Fruit fly (Drosophila melanogaster) whole organism, embryonic: ENCODE results near the gene CG14820.
A peak's percentile ranks its signal among the peaks of the same experiment; 100 is the strongest.

Experiments
- Atf3 ChIP-seq: fragments of 200-800 bp; sonication (Bioruptor generic); optimal IDR thresholded peaks from 3 replicates; lab custom pipeline; 2016; ENCODE audit warnings: missing biosample characterization, missing genetic modification characterization
- CG11456 ChIP-seq: fragments of 200-800 bp; sonication (Bioruptor generic); IDR thresholded peaks from 3 replicates; pipeline ENCODE4 v1.3.6; 2022; ENCODE audit warnings: missing biosample characterization, missing genetic modification characterization
- CG11695 ChIP-seq: fragments of 200-800 bp; sonication (Bioruptor generic); IDR thresholded peaks from 3 replicates; pipeline ENCODE4 v1.3.6; 2022; ENCODE audit warnings: missing biosample characterization, missing genetic modification characterization
- CG12299 ChIP-seq: fragments of 200-800 bp; sonication (Bioruptor generic); optimal IDR thresholded peaks from 2 replicates; lab custom pipeline; 2018; ENCODE audit warnings: missing biosample characterization, mild to moderate bottlenecking, missing genetic modification characterization
- CG17328 ChIP-seq: fragments of 200-800 bp; sonication (Bioruptor generic); IDR thresholded peaks from 2 replicates; pipeline ENCODE4 v1.3.6; 2022; ENCODE audit warnings: missing biosample characterization, missing genetic modification characterization
- CG17385 ChIP-seq: fragments of 200-800 bp; sonication (Bioruptor generic); optimal IDR thresholded peaks from 3 replicates; lab custom pipeline; 2018; ENCODE audit warnings: missing biosample characterization, mild to moderate bottlenecking, missing genetic modification characterization
- CG17829 ChIP-seq: fragments of 200-800 bp; optimal IDR thresholded peaks from 2 replicates; lab custom pipeline; 2019; ENCODE audit warnings: missing biosample characterization, mild to moderate bottlenecking, missing genetic modification characterization, moderate library complexity
- CG2875 ChIP-seq: fragments of 200-800 bp; sonication (Bioruptor generic); optimal IDR thresholded peaks from 2 replicates; lab custom pipeline; 2017; ENCODE audit warnings: missing biosample characterization, mild to moderate bottlenecking, missing genetic modification characterization, missing genetic modification reagents
- CG31224 ChIP-seq: fragments of 200-800 bp; sonication (Bioruptor generic); IDR thresholded peaks from 2 replicates; pipeline ENCODE4 v1.3.6; 2022; ENCODE audit warnings: missing biosample characterization, missing genetic modification characterization
- CG7839 ChIP-seq: fragments of 200-800 bp; sonication (Bioruptor generic); optimal IDR thresholded peaks from 3 replicates; lab custom pipeline; 2018; ENCODE audit warnings: missing biosample characterization, mild to moderate bottlenecking, missing genetic modification characterization, moderate library complexity
- CG7928 ChIP-seq: fragments of 200-800 bp; sonication (Bioruptor generic); optimal IDR thresholded peaks from 2 replicates; lab custom pipeline; 2017; ENCODE audit warnings: missing biosample characterization, mild to moderate bottlenecking, missing genetic modification characterization
- CG7987 ChIP-seq: fragments of 200-800 bp; sonication (Bioruptor generic); optimal IDR thresholded peaks from 2 replicates; lab custom pipeline; 2018; ENCODE audit warnings: missing biosample characterization, mild to moderate bottlenecking, missing genetic modification characterization, moderate library complexity
- Dfd ChIP-seq, 2 experiments: fragments of >200 bp; optimal IDR thresholded peaks; 2 replicates each; lab custom pipeline; 2017; ENCODE audit warnings: missing biosample characterization in 2 of 2, missing genetic modification characterization in 2 of 2
- Ets97D ChIP-seq: fragments of 200-800 bp; sonication (Bioruptor generic); optimal IDR thresholded peaks from 3 replicates; lab custom pipeline; 2016; ENCODE audit warnings: missing biosample characterization, missing genetic modification characterization
- Hmr ChIP-seq: fragments of 200-800 bp; sonication (Bioruptor generic); optimal IDR thresholded peaks from 3 replicates; lab custom pipeline; 2017; ENCODE audit warnings: mild to moderate bottlenecking, missing biosample characterization, missing genetic modification reagents, missing genetic modification characterization
- Hr51 ChIP-seq, 2 experiments: fragments of 200-800 bp; sonication (Bioruptor generic); optimal IDR thresholded peaks; 2 replicates in 1 of 2; 3 replicates in 1 of 2; lab custom pipeline; 2016 to 2018; ENCODE audit warnings: missing biosample characterization in 2 of 2, missing genetic modification characterization in 2 of 2, mild to moderate bottlenecking in 1 of 2, moderate library complexity in 1 of 2
- Hr78 ChIP-seq, 2 experiments: fragments of 200-800 bp in 1 of 2; fragments of >200 bp in 1 of 2; sonication (Bioruptor generic) in 1 of 2; optimal IDR thresholded peaks; 2 replicates each; lab custom pipeline; 2017 to 2019; ENCODE audit warnings: missing biosample characterization in 2 of 2, missing genetic modification characterization in 2 of 2, mild to moderate bottlenecking in 1 of 2, moderate library complexity in 1 of 2
- Lim3 ChIP-seq: fragments of 200-800 bp; sonication (Bioruptor generic); IDR thresholded peaks from 2 replicates; pipeline ENCODE4 v1.3.6; 2022; ENCODE audit warnings: missing biosample characterization, missing genetic modification characterization
- MESR4 ChIP-seq: fragments of 200-800 bp; sonication (Bioruptor generic); optimal IDR thresholded peaks from 2 replicates; lab custom pipeline; 2018; ENCODE audit warnings: missing biosample characterization, mild to moderate bottlenecking, missing genetic modification characterization, moderate library complexity
- Myb ChIP-seq: fragments of 200-800 bp; sonication (Bioruptor generic); optimal IDR thresholded peaks from 2 replicates; lab custom pipeline; 2016; ENCODE audit warnings: missing biosample characterization, missing genetic modification characterization
- Nf-YA ChIP-seq: fragments of 200-800 bp; sonication (Bioruptor generic); IDR thresholded peaks from 2 replicates; pipeline ENCODE4 v1.3.6; 2022; ENCODE audit warnings: missing biosample characterization, missing genetic modification characterization
- Nf-YB ChIP-seq: fragments of 200-800 bp; sonication (Bioruptor generic); optimal IDR thresholded peaks from 3 replicates; lab custom pipeline; 2019; ENCODE audit warnings: missing biosample characterization, mild to moderate bottlenecking, missing genetic modification characterization, moderate library complexity
- Nf-YC ChIP-seq: fragments of 200-800 bp; optimal IDR thresholded peaks from 3 replicates; lab custom pipeline; 2019; ENCODE audit warnings: missing biosample characterization, mild to moderate bottlenecking, missing genetic modification characterization, moderate library complexity
- Oli ChIP-seq: fragments of 200-800 bp; sonication (Bioruptor generic); optimal IDR thresholded peaks from 2 replicates; lab custom pipeline; 2018; ENCODE audit warnings: missing biosample characterization, mild to moderate bottlenecking, missing genetic modification characterization, moderate library complexity
- PHDP ChIP-seq: fragments of 200-800 bp; sonication (Bioruptor generic); optimal IDR thresholded peaks from 3 replicates; lab custom pipeline; 2018; ENCODE audit warnings: missing biosample characterization, mild to moderate bottlenecking, missing genetic modification characterization, moderate library complexity
- Rx ChIP-seq: fragments of 200-800 bp; sonication (Bioruptor generic); IDR thresholded peaks from 2 replicates; pipeline ENCODE4 v1.3.6; 2022; ENCODE audit warnings: missing biosample characterization, missing genetic modification characterization
- Sox102F ChIP-seq: fragments of 200-800 bp; sonication (Bioruptor generic); optimal IDR thresholded peaks from 2 replicates; lab custom pipeline; 2018; ENCODE audit warnings: missing biosample characterization, mild to moderate bottlenecking, missing genetic modification characterization, moderate library complexity
- Xbp1 ChIP-seq: fragments of 200-800 bp; sonication (Bioruptor generic); optimal IDR thresholded peaks from 3 replicates; lab custom pipeline; 2016; ENCODE audit warnings: missing biosample characterization, mild to moderate bottlenecking, missing genetic modification characterization
- bbx ChIP-seq: fragments of 200-800 bp; sonication (Bioruptor generic); IDR thresholded peaks from 2 replicates; pipeline ENCODE4 v1.3.6; 2022; ENCODE audit warnings: missing biosample characterization, missing genetic modification characterization; ENCODE audit not compliant: partially characterized antibody
- bsh ChIP-seq, 2 experiments: fragments of 200-800 bp; sonication (Bioruptor generic); optimal IDR thresholded peaks; 2 replicates each; lab custom pipeline; 2017 to 2018; ENCODE audit warnings: mild to moderate bottlenecking in 2 of 2, missing biosample characterization in 2 of 2, missing genetic modification characterization in 2 of 2, moderate library complexity in 1 of 2
- cato ChIP-seq: fragments of 200-800 bp; sonication (Bioruptor generic); optimal IDR thresholded peaks from 2 replicates; lab custom pipeline; 2016; ENCODE audit warnings: missing biosample characterization, missing genetic modification characterization, borderline replicate concordance
- crc ChIP-seq: fragments of 200-800 bp; sonication (Bioruptor generic); optimal IDR thresholded peaks from 2 replicates; lab custom pipeline; 2016; ENCODE audit warnings: missing biosample characterization, missing genetic modification characterization
- crp ChIP-seq, 2 experiments: fragments of 200-800 bp; sonication (Bioruptor generic); optimal IDR thresholded peaks; 2 replicates in 1 of 2; 3 replicates in 1 of 2; lab custom pipeline; 2017; ENCODE audit warnings: missing biosample characterization in 2 of 2, missing genetic modification characterization in 2 of 2, mild to moderate bottlenecking in 1 of 2, moderate library complexity in 1 of 2
- dmrt11E ChIP-seq: fragments of 200-800 bp; sonication (Bioruptor generic); optimal IDR thresholded peaks from 3 replicates; lab custom pipeline; 2018; ENCODE audit warnings: missing biosample characterization, mild to moderate bottlenecking, missing genetic modification characterization, moderate library complexity
- dmrt99B ChIP-seq: fragments of 200-800 bp; sonication (Bioruptor generic); optimal IDR thresholded peaks from 2 replicates; lab custom pipeline; 2018; ENCODE audit warnings: missing biosample characterization, mild to moderate bottlenecking, missing genetic modification characterization, moderate library complexity
- gce ChIP-seq: fragments of 200-800 bp; sonication (Bioruptor generic); IDR thresholded peaks from 3 replicates; pipeline ENCODE4 v1.3.6; 2022; ENCODE audit warnings: missing biosample characterization, missing genetic modification characterization
- gro ChIP-seq: fragments of 200-800 bp; sonication (Bioruptor generic); optimal IDR thresholded peaks from 2 replicates; lab custom pipeline; 2016; ENCODE audit warnings: missing biosample characterization, missing genetic modification characterization
- jigr1 ChIP-seq: fragments of 200-800 bp; sonication (Bioruptor generic); IDR thresholded peaks from 3 replicates; pipeline ENCODE4 v1.3.6; 2022; ENCODE audit warnings: missing biosample characterization, missing genetic modification characterization
- lilli ChIP-seq: fragments of 200-800 bp; sonication (Bioruptor generic); optimal IDR thresholded peaks from 3 replicates; lab custom pipeline; 2016; ENCODE audit warnings: missing biosample characterization, missing genetic modification characterization
- lmd ChIP-seq: fragments of 200-800 bp; sonication (Bioruptor generic); IDR thresholded peaks from 2 replicates; pipeline ENCODE4 v1.3.6; 2022; ENCODE audit warnings: missing biosample characterization, missing genetic modification characterization
- nmo ChIP-seq: fragments of 200-800 bp; sonication (Bioruptor generic); optimal IDR thresholded peaks from 2 replicates; lab custom pipeline; 2018; ENCODE audit warnings: missing biosample characterization, mild to moderate bottlenecking, missing genetic modification characterization, moderate library complexity
- odd ChIP-seq: fragments of 200-800 bp; sonication (Bioruptor generic); optimal IDR thresholded peaks from 2 replicates; lab custom pipeline; 2017; ENCODE audit warnings: missing biosample characterization, mild to moderate bottlenecking, missing genetic modification characterization
- pb ChIP-seq: fragments of 200-800 bp; sonication (Bioruptor generic); optimal IDR thresholded peaks from 3 replicates; lab custom pipeline; 2016; ENCODE audit warnings: missing biosample characterization, missing genetic modification characterization
- pzg ChIP-seq: fragments of 200-800 bp; sonication (Bioruptor generic); optimal IDR thresholded peaks from 3 replicates; lab custom pipeline; 2018; ENCODE audit warnings: missing biosample characterization, mild to moderate bottlenecking, missing genetic modification characterization, moderate library complexity
- row ChIP-seq: fragments of 200-800 bp; sonication (Bioruptor generic); IDR thresholded peaks from 3 replicates; pipeline ENCODE4 v1.3.6; 2022; ENCODE audit warnings: missing biosample characterization, missing genetic modification characterization
- sens ChIP-seq: fragments of 200-800 bp; sonication (Bioruptor generic); peaks from one replicate; lab custom pipeline; 2016; ENCODE audit warnings: missing biosample characterization, missing genetic modification characterization
- ssp ChIP-seq: fragments of 200-800 bp; sonication (Bioruptor generic); IDR thresholded peaks from 2 replicates; pipeline ENCODE4 v1.3.6; 2022; ENCODE audit warnings: missing biosample characterization, missing genetic modification characterization
- twi ChIP-seq: fragments of 200-800 bp; optimal IDR thresholded peaks from 2 replicates; lab custom pipeline; 2019; ENCODE audit warnings: missing biosample characterization, mild to moderate bottlenecking, missing genetic modification characterization, moderate library complexity
- unc-4 ChIP-seq: fragments of 200-800 bp; sonication (Bioruptor generic); IDR thresholded peaks from 2 replicates; pipeline ENCODE4 v1.3.6; 2022; ENCODE audit warnings: missing biosample characterization, missing genetic modification characterization; ENCODE audit not compliant: partially characterized antibody
- zen2 ChIP-seq: fragments of 200-800 bp; sonication (Bioruptor generic); IDR thresholded peaks from 3 replicates; pipeline ENCODE4 v1.3.6; 2022; ENCODE audit warnings: missing biosample characterization, missing genetic modification characterization; ENCODE audit not compliant: partially characterized antibody

The CG14820 gene

DNA sequence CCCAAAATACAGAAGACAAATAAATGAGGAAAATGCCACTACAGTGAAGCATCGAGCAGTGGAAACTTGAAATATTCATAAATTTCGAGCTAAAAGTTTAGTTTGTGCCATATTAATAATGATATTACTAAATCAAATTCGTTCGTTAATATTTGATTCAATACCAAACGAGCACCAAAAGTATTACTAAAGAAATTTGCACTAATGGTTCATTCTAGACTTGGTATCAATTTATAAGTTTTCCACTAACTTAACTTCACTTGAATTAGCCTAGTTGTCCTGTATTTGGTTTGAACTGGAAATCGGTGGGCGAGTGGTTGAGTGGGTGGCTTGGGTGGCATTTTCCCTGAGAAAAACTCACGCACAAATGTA lies 11.2 kb downstream of the CG14820 start (continued):
- TF ChIP-seq CG2875 (GFP tag; lab: Kevin White, UChicago) = no peak
- TF ChIP-seq Nf-YB (GFP tag; lab: Kevin White, UChicago) = no peak
- no peak for TF ChIP-seq Lim3
- no peak for TF ChIP-seq CG31224 (GFP tag; lab: Robert Waterston, UW)
- TF ChIP-seq PHDP (tag; lab: Kevin White, UChicago) = peak; percentile 21
- no peak for TF ChIP-seq Nf-YA (GFP tag; lab: Robert Waterston, UW)
- peak; percentile 16 for TF ChIP-seq lilli (GFP tag; lab: Kevin White, UChicago)
- TF ChIP-seq bsh (GFP tag; optimal IDR thresholded peaks at IDR 0.05; lab: Kevin White, UChicago) = peak in 1 of 2 experiments; percentile 29
- TF ChIP-seq sens (GFP tag; lab: Kevin White, UChicago) = peak; percentile 59
- peak; percentile 39; the same call in 2 of the 3 replicates for TF ChIP-seq row
- no peak for TF ChIP-seq CG11456 (GFP tag; lab: Robert Waterston, UW)
- TF ChIP-seq Hr78 (GFP tag; optimal IDR thresholded peaks at IDR 0.05; lab: Kevin White, UChicago) = no peak
- no peak for TF ChIP-seq pzg (GFP tag; lab: Kevin White, UChicago)
- no peak for TF ChIP-seq gce (GFP tag; lab: Robert Waterston, UW)
- TF ChIP-seq CG7839 (tag; lab: Kevin White, UChicago) = peak; percentile 6
- TF ChIP-seq pb = no peak
- TF ChIP-seq CG12299 (tag; lab: Kevin White, UChicago) = peak; percentile 17
- TF ChIP-seq MESR4 (GFP tag; lab: Kevin White, UChicago) = no peak
- TF ChIP-seq Ets97D (GFP tag; lab: Kevin White, UChicago) = no peak
- peak in 1 of 2 experiments; percentile 40 for TF ChIP-seq Hr51 (GFP tag; optimal IDR thresholded peaks at IDR 0.05; lab: Kevin White, UChicago)
- peak; percentile 22 for TF ChIP-seq dmrt99B (tag; lab: Kevin White, UChicago)
- no peak for TF ChIP-seq crp (GFP tag; optimal IDR thresholded peaks at IDR 0.05; lab: Kevin White, UChicago)
- peak; percentile 4 for TF ChIP-seq CG17829 (tag; lab: Kevin White, UChicago)
- TF ChIP-seq CG17385 (GFP tag; lab: Kevin White, UChicago) = peak; percentile 1
- TF ChIP-seq ssp (GFP tag; lab: Robert Waterston, UW) = no peak
- no peak for TF ChIP-seq crc (GFP tag; lab: Kevin White, UChicago)
- TF ChIP-seq bbx (GFP tag; lab: Robert Waterston, UW) = no peak
- no peak for TF ChIP-seq gro (GFP tag; lab: Kevin White, UChicago)
- no peak for TF ChIP-seq CG7987 (GFP tag; lab: Kevin White, UChicago)
- peak; percentile 27 for TF ChIP-seq Oli (tag; lab: Kevin White, UChicago)
- peak; percentile 1 for TF ChIP-seq Nf-YC (tag; lab: Kevin White, UChicago)
- no peak for TF ChIP-seq CG7928 (GFP tag; lab: Kevin White, UChicago)
- peak; percentile 14 for TF ChIP-seq nmo (GFP tag; lab: Kevin White, UChicago)
- TF ChIP-seq Dfd (GFP tag; optimal IDR thresholded peaks at IDR 0.05; lab: Kevin White, UChicago) = no peak
- TF ChIP-seq Hmr = peak; percentile 9
- no peak for TF ChIP-seq unc-4 (GFP tag; lab: Robert Waterston, UW)
- TF ChIP-seq twi (tag; lab: Kevin White, UChicago) = no peak
- no peak for TF ChIP-seq CG17328 (GFP tag; lab: Robert Waterston, UW)
- no peak for TF ChIP-seq Myb (GFP tag; lab: Kevin White, UChicago)
- TF ChIP-seq zen2 (GFP tag; lab: Robert Waterston, UW) = no peak
- peak; percentile 29 for TF ChIP-seq odd (GFP tag; lab: Kevin White, UChicago)
- TF ChIP-seq cato (GFP tag; lab: Kevin White, UChicago) = no peak
- peak; percentile 38; the same call in 1 of the 2 replicates for TF ChIP-seq lmd (GFP tag; lab: Robert Waterston, UW)
- no peak for TF ChIP-seq dmrt11E (tag; lab: Kevin White, UChicago)
- peak; percentile 50 for TF ChIP-seq Sox102F
- no peak for TF ChIP-seq jigr1 (GFP tag; lab: Robert Waterston, UW)
- TF ChIP-seq Xbp1 (GFP tag; lab: Kevin White, UChicago) = no peak
- no peak for TF ChIP-seq Rx (GFP tag; lab: Robert Waterston, UW)
- no peak for TF ChIP-seq Atf3 (GFP tag; lab: Kevin White, UChicago)
- no peak for TF ChIP-seq CG11695 (GFP tag; lab: Robert Waterston, UW)
